Fruit fly (Drosophila melanogaster): ENCODE results near the gene CG5149.

The CG5149 gene

dm6 chr2L:7401627-7402026 is 13.6 kb upstream of the CG5149 start (continued):
- TF ChIP-seq CG17385 (GFP tag; optimal IDR thresholded peaks at IDR 0.05) (peak; percentile 65), CG1647 (GFP tag; optimal IDR thresholded peaks at IDR 0.05) (peak; percentile 15), hkb (optimal IDR thresholded peaks at IDR 0.05) (no peak), hkb (GFP tag; IDR thresholded peaks at IDR 0.05) (peak; percentile 73), Ets65A (GFP tag) (no peak), gro (GFP tag; optimal IDR thresholded peaks at IDR 0.05) (no peak), CG12104 (GFP tag; optimal IDR thresholded peaks at IDR 0.05) (peak; percentile 56), CG32767 (GFP tag; IDR thresholded peaks at IDR 0.05) (0 out of 2 replicates have a peak, but pooled peaks have one; percentile 37), PHDP (tag; optimal IDR thresholded peaks at IDR 0.05) (peak; percentile 77), fu2 (GFP tag; optimal IDR thresholded peaks at IDR 0.05) (no peak), pfk (GFP tag; optimal IDR thresholded peaks at IDR 0.05) (no peak), Six4 (GFP tag; optimal IDR thresholded peaks at IDR 0.05) (peak; percentile 2), vnd (GFP tag; IDR thresholded peaks at IDR 0.05; ENCODE audit: partially characterized antibody) (no peak), cas (GFP tag; IDR thresholded peaks at IDR 0.05) (no peak), Ravus (GFP tag; IDR thresholded peaks at IDR 0.05) (peak; percentile 66), pros (GFP tag; optimal IDR thresholded peaks at IDR 0.05) (no peak), CG13624 (GFP tag; optimal IDR thresholded peaks at IDR 0.05) (no peak), CG15479 (GFP tag; optimal IDR thresholded peaks at IDR 0.05) (no peak), CG18619 (GFP tag; optimal IDR thresholded peaks at IDR 0.05) (peak; percentile 39), jigr1 (GFP tag; IDR thresholded peaks at IDR 0.05) (peak; percentile 59; the same call in 1 of the 3 replicates), CrebB (tag; optimal IDR thresholded peaks at IDR 0.05) (no peak), pnt (GFP tag; optimal IDR thresholded peaks at IDR 0.05) (no peak), sqz (GFP tag; optimal IDR thresholded peaks at IDR 0.05) (peak; percentile 13), az2 (GFP tag; optimal IDR thresholded peaks at IDR 0.05) (peak; percentile 67), CG11696 (GFP tag; IDR thresholded peaks at IDR 0.05) (peak; percentile 66; the same call in 1 of the 2 replicates), Dip3 (GFP tag; optimal IDR thresholded peaks at IDR 0.05) (no peak), CG14965 (GFP tag; optimal IDR thresholded peaks at IDR 0.05; ENCODE audit: borderline replicate concordance) (no peak), Stat92E (GFP tag; optimal IDR thresholded peaks at IDR 0.05) (no peak), wor (GFP tag; IDR thresholded peaks at IDR 0.05) (peak; percentile 61), eve (GFP tag; optimal IDR thresholded peaks at IDR 0.05) (peak in 1 of 2 experiments; percentile 37), ham (GFP tag; IDR thresholded peaks at IDR 0.05) (no peak), HLHmδ (GFP tag; optimal IDR thresholded peaks at IDR 0.05) (no peak), cg (GFP tag; optimal IDR thresholded peaks at IDR 0.05) (no peak), Atf3 (GFP tag; optimal IDR thresholded peaks at IDR 0.05) (no peak), CG10543 (GFP tag; optimal IDR thresholded peaks at IDR 0.05) (peak; percentile 67), CG1233 (GFP tag; optimal IDR thresholded peaks at IDR 0.05) (peak; percentile 46), rib (GFP tag; IDR thresholded peaks at IDR 0.05) (peak; percentile 76; the same call in 1 of the 2 replicates), Fer1 (GFP tag; optimal IDR thresholded peaks at IDR 0.05) (peak; percentile 56), tup (GFP tag; optimal IDR thresholded peaks at IDR 0.05) (no peak), CG4404 (GFP tag; IDR thresholded peaks at IDR 0.05) (peak; percentile 62; the same call in 1 of the 2 replicates), CG7963 (GFP tag; IDR thresholded peaks at IDR 0.05; ENCODE audit: partially characterized antibody) (no peak), lab (GFP tag; optimal IDR thresholded peaks at IDR 0.05) (peak; percentile 78), Atf-2 (GFP tag; optimal IDR thresholded peaks at IDR 0.05) (no peak), HLH3B (GFP tag; IDR thresholded peaks at IDR 0.05) (peak; percentile 80), Sox102F (GFP tag; optimal IDR thresholded peaks at IDR 0.05) (peak; percentile 86), CG12391 (tag; optimal IDR thresholded peaks at IDR 0.05) (peak; percentile 71), tio (GFP tag; optimal IDR thresholded peaks at IDR 0.05) (peak; percentile 18), CG10267 (tag; optimal IDR thresholded peaks at IDR 0.05) (peak; percentile 66), Dfd (GFP tag; optimal IDR thresholded peaks at IDR 0.05) (no peak), hbn (GFP tag; IDR thresholded peaks at IDR 0.05; ENCODE audit: partially characterized antibody) (no peak), tin (GFP tag; optimal IDR thresholded peaks at IDR 0.05) (peak; percentile 54)

Data from whole organism, embryonic.